Worm (Caenorhabditis elegans) whole organism, young adult: Measurements from ENCODE around the gene EGAP1.5.

ENCODE experiments used
- C06A6.2 ChIP-seq: fragments of 200-800 bp; sonication (Bioruptor generic); conservative IDR thresholded peaks from 2 replicates; pipeline ENCODE4 v1.3.6; 2022; ENCODE audit warnings: missing genetic modification characterization, missing compliant biosample characterization
- F10E7.11 ChIP-seq: sonication (generic microtip); optimal IDR thresholded peaks from 2 replicates; lab custom pipeline; 2017; ENCODE audit warnings: mild to moderate bottlenecking, missing genetic modification characterization, moderate library complexity, missing compliant biosample characterization
- F22D6.2 ChIP-seq: sonication (generic microtip); optimal IDR thresholded peaks from 2 replicates; lab custom pipeline; 2016; ENCODE audit warnings: mild to moderate bottlenecking, missing genetic modification characterization, missing compliant biosample characterization
- F23B12.7 ChIP-seq: sonication (generic microtip); optimal IDR thresholded peaks from 2 replicates; lab custom pipeline; 2017; ENCODE audit warnings: missing genetic modification characterization, mild to moderate bottlenecking, missing compliant biosample characterization, antibody characterized with exemption, moderate library complexity; ENCODE audit not compliant: insufficient read depth
- T26A5.8 ChIP-seq: sonication (generic microtip); optimal IDR thresholded peaks from 2 replicates; lab custom pipeline; 2016; ENCODE audit warnings: missing genetic modification characterization, missing compliant biosample characterization
- Y53F4B.3 ChIP-seq: fragments of 200-800 bp; sonication (Bioruptor generic); IDR thresholded peaks from 2 replicates; pipeline ENCODE4 v1.3.6; 2022; ENCODE audit warnings: missing genetic modification reagents, missing genetic modification characterization, missing compliant biosample characterization
- Y53G8AR.9 ChIP-seq: fragments of 200-800 bp; sonication (Bioruptor generic); conservative IDR thresholded peaks from 2 replicates; pipeline ENCODE4 v1.3.6; 2022; ENCODE audit warnings: missing genetic modification reagents, missing genetic modification characterization, missing compliant biosample characterization
- Y67H2A.10 ChIP-seq: fragments of 200-800 bp; sonication (Bioruptor generic); conservative IDR thresholded peaks from 2 replicates; pipeline ENCODE4 v1.3.6; 2022; ENCODE audit warnings: missing genetic modification reagents, missing genetic modification characterization, missing compliant biosample characterization
- ama-1 ChIP-seq, 3 experiments: fragments of 150-350 bp in 1 of 3; sonication (generic microtip) in 2 of 3; optimal IDR thresholded peaks; 2 replicates each; lab custom pipeline; 2014 to 2018; ENCODE audit warnings: missing biosample characterization in 2 of 3, missing genetic modification characterization in 2 of 3, missing genetic modification reagents in 2 of 3
- aptf-2 ChIP-seq: fragments of 200-800 bp; sonication (Bioruptor generic); conservative IDR thresholded peaks from 2 replicates; pipeline ENCODE4 v1.3.6; 2022; ENCODE audit warnings: missing genetic modification reagents, missing genetic modification characterization, missing compliant biosample characterization
- atf-7 ChIP-seq: sonication (generic microtip); optimal IDR thresholded peaks from 2 replicates; lab custom pipeline; 2017; ENCODE audit warnings: mild to moderate bottlenecking, missing genetic modification characterization, missing compliant biosample characterization
- athp-1 ChIP-seq: sonication (generic microtip); optimal IDR thresholded peaks from 2 replicates; lab custom pipeline; 2017; ENCODE audit warnings: mild to moderate bottlenecking, missing genetic modification characterization, missing compliant biosample characterization
- attf-3 ChIP-seq: fragments of 200-800 bp; sonication (Bioruptor generic); conservative IDR thresholded peaks from 2 replicates; pipeline ENCODE4 v1.3.6; 2022; ENCODE audit warnings: missing genetic modification reagents, missing genetic modification characterization, missing compliant biosample characterization
- cebp-1 ChIP-seq, 2 experiments: fragments of 200-800 bp in 1 of 2; sonication (Bioruptor generic) in 1 of 2; sonication (generic microtip) in 1 of 2; IDR thresholded peaks in 1 of 2; optimal IDR thresholded peaks in 1 of 2; 2 replicates each; pipeline versions ENCODE4 v1.3.6 to Lab custom; 2017 to 2022; ENCODE audit warnings: missing compliant biosample characterization in 2 of 2, missing genetic modification characterization in 2 of 2, mild to moderate bottlenecking in 1 of 2, missing genetic modification reagents in 1 of 2, moderate library complexity in 1 of 2
- ceh-100 ChIP-seq: fragments of 200-800 bp; sonication (Bioruptor generic); IDR thresholded peaks from 2 replicates; pipeline ENCODE4 v1.3.6; 2022; ENCODE audit warnings: missing genetic modification reagents, missing genetic modification characterization, missing compliant biosample characterization
- ceh-27 ChIP-seq: fragments of 200-800 bp; sonication (Bioruptor generic); optimal IDR thresholded peaks from 2 replicates; lab custom pipeline; 2018; ENCODE audit warnings: mild to moderate bottlenecking, missing genetic modification characterization, moderate library complexity, missing compliant biosample characterization
- ceh-58 ChIP-seq: fragments of 200-800 bp; sonication (Bioruptor generic); IDR thresholded peaks from 2 replicates; pipeline ENCODE4 v1.3.6; 2022; ENCODE audit warnings: missing genetic modification characterization, missing compliant biosample characterization
- chd-7 ChIP-seq: sonication (generic microtip); optimal IDR thresholded peaks from 2 replicates; lab custom pipeline; 2016; ENCODE audit warnings: mild to moderate bottlenecking, missing genetic modification characterization, moderate library complexity, missing compliant biosample characterization
- dpl-1 ChIP-seq: fragments of 150-350 bp; optimal IDR thresholded peaks from 2 replicates; lab custom pipeline; 2014; ENCODE audit warnings: missing biosample characterization, missing genetic modification reagents, missing genetic modification characterization
- egl-44 ChIP-seq: fragments of 200-800 bp; sonication (Bioruptor generic); IDR thresholded peaks from 2 replicates; pipeline ENCODE4 v1.3.6; 2022; ENCODE audit warnings: missing genetic modification reagents, missing genetic modification characterization, missing compliant biosample characterization
- egrh-3 ChIP-seq: fragments of 200-800 bp; sonication (Bioruptor generic); IDR thresholded peaks from 2 replicates; pipeline ENCODE4 v1.3.6; 2022; ENCODE audit warnings: missing genetic modification reagents, missing genetic modification characterization, missing compliant biosample characterization
- ekl-4 ChIP-seq: fragments of 200-800 bp; sonication (Bioruptor generic); IDR thresholded peaks from 2 replicates; pipeline ENCODE4 v1.3.6; 2022; ENCODE audit warnings: missing genetic modification reagents, missing genetic modification characterization, missing compliant biosample characterization
- fkh-3 ChIP-seq: sonication (generic microtip); optimal IDR thresholded peaks from 2 replicates; lab custom pipeline; 2016; ENCODE audit warnings: mild to moderate bottlenecking, missing genetic modification characterization, missing compliant biosample characterization
- gei-17 ChIP-seq: fragments of 200-800 bp; sonication (Bioruptor generic); optimal IDR thresholded peaks from 2 replicates; lab custom pipeline; 2018; ENCODE audit warnings: mild to moderate bottlenecking, missing genetic modification characterization, missing compliant biosample characterization
- him-1 ChIP-seq: sonication (generic microtip); optimal IDR thresholded peaks from 2 replicates; lab custom pipeline; 2016; ENCODE audit warnings: missing genotype, missing genetic modification reagents, missing genetic modification characterization, missing compliant biosample characterization
- hlh-26 ChIP-seq: fragments of 200-800 bp; sonication (Bioruptor generic); conservative IDR thresholded peaks from 2 replicates; pipeline ENCODE4 v1.3.6; 2022; ENCODE audit warnings: missing genetic modification reagents, missing genetic modification characterization, missing compliant biosample characterization
- lin-26 ChIP-seq: fragments of 200-800 bp; sonication (Bioruptor generic); IDR thresholded peaks from 2 replicates; pipeline ENCODE4 v1.3.6; 2022; ENCODE audit warnings: missing genetic modification reagents, missing genetic modification characterization, missing compliant biosample characterization
- lin-35 ChIP-seq, 3 experiments: fragments of 150-350 bp in 2 of 3; sonication (generic microtip) in 1 of 3; optimal IDR thresholded peaks; 2 replicates each; lab custom pipeline; 2014 to 2018; ENCODE audit warnings: missing biosample characterization in 3 of 3, missing genetic modification characterization in 3 of 3, missing genetic modification reagents in 3 of 3
- lin-40 ChIP-seq: sonication (generic microtip); optimal IDR thresholded peaks from 2 replicates; lab custom pipeline; 2016; ENCODE audit warnings: missing genetic modification characterization, mild to moderate bottlenecking, missing compliant biosample characterization, missing genotype, missing genetic modification reagents
- madf-10 ChIP-seq: sonication (generic microtip); optimal IDR thresholded peaks from 2 replicates; lab custom pipeline; 2016; ENCODE audit warnings: mild to moderate bottlenecking, missing genetic modification characterization, missing compliant biosample characterization
- madf-3 ChIP-seq: fragments of 200-800 bp; sonication (Bioruptor generic); IDR thresholded peaks from 2 replicates; pipeline ENCODE4 v1.3.6; 2022; ENCODE audit warnings: missing genetic modification reagents, missing genetic modification characterization, missing compliant biosample characterization
- madf-6 ChIP-seq: fragments of 200-800 bp; sonication (Bioruptor generic); IDR thresholded peaks from 2 replicates; pipeline ENCODE4 v1.3.6; 2022; ENCODE audit warnings: missing genetic modification reagents, missing genetic modification characterization, missing compliant biosample characterization
- mes-4 ChIP-seq: sonication (generic microtip); optimal IDR thresholded peaks from 2 replicates; lab custom pipeline; 2016; ENCODE audit warnings: missing genotype, missing genetic modification characterization, missing compliant biosample characterization
- mxl-1 ChIP-seq: sonication (generic microtip); optimal IDR thresholded peaks from 2 replicates; lab custom pipeline; 2016; ENCODE audit warnings: missing genetic modification characterization, missing compliant biosample characterization
- nfya-2 ChIP-seq: fragments of 200-800 bp; sonication (Bioruptor generic); IDR thresholded peaks from 2 replicates; pipeline ENCODE4 v1.3.6; 2022; ENCODE audit warnings: missing genetic modification reagents, missing genetic modification characterization, missing compliant biosample characterization
- nhr-120 ChIP-seq: fragments of 200-800 bp; sonication (Bioruptor generic); IDR thresholded peaks from 2 replicates; pipeline ENCODE4 v1.3.6; 2022; ENCODE audit warnings: missing genetic modification characterization, missing compliant biosample characterization
- nhr-27 ChIP-seq: fragments of 200-800 bp; sonication (Bioruptor generic); optimal IDR thresholded peaks from 2 replicates; lab custom pipeline; 2018; ENCODE audit warnings: mild to moderate bottlenecking, missing genetic modification characterization, moderate library complexity, missing compliant biosample characterization
- rec-8 ChIP-seq, 2 experiments: sonication (generic microtip); optimal IDR thresholded peaks; 2 replicates each; lab custom pipeline; 2016; ENCODE audit warnings: mild to moderate bottlenecking in 2 of 2, missing genetic modification characterization in 2 of 2, missing genetic modification reagents in 2 of 2, missing genotype in 2 of 2, missing biosample characterization in 1 of 2, missing compliant biosample characterization in 1 of 2, moderate library complexity in 1 of 2
- tlf-1 ChIP-seq: fragments of 200-800 bp; sonication (Bioruptor generic); optimal IDR thresholded peaks from 2 replicates; lab custom pipeline; 2018; ENCODE audit warnings: mild to moderate bottlenecking, missing genetic modification characterization, missing compliant biosample characterization
- zim-3 ChIP-seq: sonication (generic microtip); optimal IDR thresholded peaks from 2 replicates; lab custom pipeline; 2017; ENCODE audit warnings: mild to moderate bottlenecking, missing genetic modification characterization, moderate library complexity, missing compliant biosample characterization
- ztf-25 ChIP-seq: fragments of 200-800 bp; sonication (Bioruptor generic); IDR thresholded peaks from 2 replicates; pipeline ENCODE4 v1.3.6; 2022; ENCODE audit warnings: missing genetic modification reagents, missing genetic modification characterization, missing compliant biosample characterization
- ztf-26 ChIP-seq: sonication (generic microtip); optimal IDR thresholded peaks from 2 replicates; lab custom pipeline; 2017; ENCODE audit warnings: missing genetic modification characterization, missing compliant biosample characterization

The EGAP1.5 gene

ce11 chrIII:5943368-5944180 is 12.1 kb downstream of the EGAP1.5 start (continued):
- TF ChIP-seq Y53F4B.3 (GFP tag; lab: Robert Waterston, UW) (peak; percentile 33; the same call in 1 of the 2 replicates), egl-44 (GFP tag; lab: Robert Waterston, UW) (peak; percentile 66), T26A5.8 (tag; lab: Kevin White, UChicago) (peak; percentile 56), madf-3 (GFP tag; lab: Robert Waterston, UW) (peak; percentile 85), zim-3 (tag; lab: Kevin White, UChicago) (peak; percentile 27), mxl-1 (tag; lab: Kevin White, UChicago) (peak; percentile 49), ceh-58 (GFP tag; lab: Robert Waterston, UW) (peak; percentile 81; the same call in 1 of the 2 replicates), ztf-25 (GFP tag; lab: Robert Waterston, UW) (no peak), attf-3 (peak; percentile 40; the same call in 1 of the 2 replicates), nfya-2 (0 out of 2 replicates have a peak, but pooled peaks have one; percentile 2), ceh-27 (GFP tag; lab: Kevin White, UChicago) (peak; percentile 50), ceh-100 (GFP tag; lab: Robert Waterston, UW) (no peak; the same call in 1 of the 2 replicates), hlh-26 (no peak)

ce11 chrIII:5945865-5946264 is 14.3 kb downstream of the EGAP1.5 start, which contains the start of gene F25B5.5:
F25B5.5 (minus strand) TSS chrIII:5946124.
- TF ChIP-seq fkh-3 (tag; lab: Kevin White, UChicago) (no peak), madf-3 (GFP tag; lab: Robert Waterston, UW) (0 out of 2 replicates have a peak, but pooled peaks have one; percentile 12), atf-7 (tag; lab: Kevin White, UChicago) (no peak), ekl-4 (GFP tag; lab: Robert Waterston, UW) (0 out of 2 replicates have a peak, but pooled peaks have one; percentile 45), dpl-1 (GFP tag; lab: Kevin White, UChicago) (no peak), aptf-2 (GFP tag; lab: Robert Waterston, UW) (no peak), rec-8 (tag; optimal IDR thresholded peaks at IDR 0.05; lab: Kevin White, UChicago) (no peak), F22D6.2 (tag; lab: Kevin White, UChicago) (no peak), egl-44 (GFP tag; lab: Robert Waterston, UW) (0 out of 2 replicates have a peak, but pooled peaks have one; percentile 27), lin-35 (GFP tag; optimal IDR thresholded peaks at IDR 0.05; lab: Kevin White, UChicago) (peak in 1 of 3 experiments; percentile 32), madf-10 (tag; lab: Kevin White, UChicago) (no peak), lin-26 (0 out of 2 replicates have a peak, but pooled peaks have one; percentile 32), ama-1 (optimal IDR thresholded peaks at IDR 0.05; lab: Kevin White, UChicago) (peak; percentile 53), ama-1 (GFP tag; optimal IDR thresholded peaks at IDR 0.05; lab: Kevin White, UChicago) (no peak), chd-7 (no peak), Y67H2A.10 (no peak), nhr-120 (GFP tag; lab: Robert Waterston, UW) (no peak), C06A6.2 (GFP tag; lab: Robert Waterston, UW) (no peak), madf-6 (no peak), cebp-1 (GFP tag; IDR thresholded peaks at IDR 0.05; lab: Robert Waterston, UW) (no peak), cebp-1 (tag; optimal IDR thresholded peaks at IDR 0.05; lab: Kevin White, UChicago) (peak; percentile 22)

ce11 chrIII:5948162-5948933 is 16.8 kb downstream of the EGAP1.5 start, which contains the start of the genes F25B5.6 and F25B5.3:
F25B5.6 (minus strand) TSS chrIII:5948733.
F25B5.3 (plus strand) TSS chrIII:5948883.
- no peak for TF ChIP-seq madf-3 (GFP tag; lab: Robert Waterston, UW)
- TF ChIP-seq mes-4 (tag; lab: Kevin White, UChicago) = no peak
- no peak for TF ChIP-seq madf-10 (tag; lab: Kevin White, UChicago)
- TF ChIP-seq gei-17 (GFP tag; lab: Kevin White, UChicago) = no peak
- TF ChIP-seq F10E7.11 = no peak
- TF ChIP-seq him-1 (tag; lab: Kevin White, UChicago) = no peak
- no peak for TF ChIP-seq egrh-3 (GFP tag; lab: Robert Waterston, UW)
- no peak for TF ChIP-seq athp-1
- no peak for TF ChIP-seq ztf-26 (tag; lab: Kevin White, UChicago)
- TF ChIP-seq nhr-27 (tag; lab: Kevin White, UChicago) = no peak
- TF ChIP-seq Y53G8AR.9 (GFP tag; lab: Robert Waterston, UW) = 0 out of 2 replicates have a peak, but pooled peaks have one; percentile 23
- no peak for TF ChIP-seq tlf-1 (GFP tag; lab: Kevin White, UChicago)
- peak; percentile 34 for TF ChIP-seq F23B12.7 (tag; lab: Kevin White, UChicago)
- no peak for TF ChIP-seq lin-40 (tag; lab: Kevin White, UChicago)
